Worm (Caenorhabditis elegans) whole organism, midembryonic: ENCODE measurements around the gene K01G5.8.

Source experiments
- T22C8.4 ChIP-seq: fragments of 200-800 bp; sonication (Bioruptor generic); IDR thresholded peaks from 2 replicates; pipeline ENCODE4 v1.3.6; 2022; ENCODE audit warnings: missing genetic modification characterization, missing compliant biosample characterization
- cog-1 ChIP-seq: sonication (generic microtip); optimal IDR thresholded peaks from 2 replicates; lab custom pipeline; 2016; ENCODE audit warnings: missing genetic modification characterization, missing compliant biosample characterization
- flt-1 ChIP-seq: fragments of 200-800 bp; sonication (Bioruptor generic); IDR thresholded peaks from 2 replicates; pipeline ENCODE4 v1.3.6; 2022; ENCODE audit warnings: missing genetic modification characterization, missing compliant biosample characterization
- klf-2 ChIP-seq: fragments of 200-800 bp; sonication (Bioruptor generic); conservative IDR thresholded peaks from 2 replicates; pipeline ENCODE4 v1.3.6; 2022; ENCODE audit warnings: missing genetic modification reagents, missing genetic modification characterization, missing compliant biosample characterization
- med-1 ChIP-seq: sonication (generic microtip); optimal IDR thresholded peaks from 2 replicates; lab custom pipeline; 2017; ENCODE audit warnings: missing genetic modification characterization, mild to moderate bottlenecking, missing compliant biosample characterization, antibody characterized with exemption, missing genetic modification reagents; ENCODE audit not compliant: insufficient read depth
- ref-1 ChIP-seq: fragments of 200-800 bp; sonication (Bioruptor generic); conservative IDR thresholded peaks from 2 replicates; pipeline ENCODE4 v1.3.6; 2022; ENCODE audit warnings: missing genetic modification reagents, missing genetic modification characterization, missing compliant biosample characterization
- tab-1 ChIP-seq: fragments of 200-800 bp; sonication (Bioruptor generic); IDR thresholded peaks from 2 replicates; pipeline ENCODE4 v1.3.6; 2022; ENCODE audit warnings: missing genetic modification characterization, missing compliant biosample characterization
- ztf-23 ChIP-seq: fragments of 200-800 bp; sonication (Bioruptor generic); IDR thresholded peaks from 2 replicates; pipeline ENCODE4 v1.3.6; 2022; ENCODE audit warnings: missing genetic modification reagents, missing genetic modification characterization, missing compliant biosample characterization
- ztf-29 ChIP-seq: fragments of 200-800 bp; sonication (Bioruptor generic); IDR thresholded peaks from 2 replicates; pipeline ENCODE4 v1.3.6; 2022; ENCODE audit warnings: missing genetic modification reagents, missing genetic modification characterization, missing compliant biosample characterization

K01G5.8 gene

DNA sequence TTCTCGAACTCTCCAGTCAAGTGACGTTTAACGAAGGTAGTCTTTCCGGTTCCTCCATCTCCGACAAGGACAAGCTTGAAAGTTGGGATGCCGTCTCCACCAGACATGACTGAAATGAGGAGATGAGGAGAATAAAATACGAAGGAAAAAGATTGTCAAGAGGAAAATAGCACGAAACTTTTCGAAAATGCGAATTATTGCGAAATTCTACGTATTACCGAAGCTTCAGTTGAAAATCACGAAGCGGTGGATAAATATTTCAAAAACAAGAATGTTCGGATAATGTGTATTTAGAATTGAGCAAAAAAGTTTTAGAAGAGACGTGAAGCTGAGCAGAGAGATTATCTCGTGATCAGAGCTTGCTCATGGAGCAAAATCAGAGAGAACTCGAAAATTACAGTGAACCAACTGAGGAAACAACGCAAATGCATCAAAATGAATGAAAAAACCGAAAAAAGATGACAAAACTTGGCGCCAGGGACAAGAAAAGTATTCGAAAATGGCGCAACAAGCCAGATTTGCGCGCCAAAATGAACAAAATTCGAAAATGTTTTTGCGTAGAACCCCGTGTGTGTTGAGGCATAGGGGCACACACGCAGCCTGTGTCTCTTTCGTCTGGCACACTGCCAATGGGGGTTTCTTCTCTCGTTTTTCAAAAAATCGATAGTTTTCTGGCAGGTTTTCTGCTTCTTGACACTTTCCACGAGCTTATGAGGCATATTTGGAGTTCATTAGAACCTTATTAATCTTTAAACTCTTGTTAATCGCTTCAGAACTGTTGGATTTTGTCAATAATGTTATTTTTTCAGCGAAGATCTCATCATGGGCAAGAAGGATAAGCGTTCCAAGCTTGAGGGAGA is 7.3 kb upstream of the K01G5.8 start, which contains the start of the genes ran-1 and dkc-1:
TSS of gene ran-1 (minus strand) at position 109 of the 860 bp plus-strand sequence.
TSS of gene dkc-1 (plus strand) at position 810 of the 860 bp plus-strand sequence.
- no peak for TF ChIP-seq med-1 (GFP tag; lab: Kevin White, UChicago)
- peak; percentile 100 for TF ChIP-seq ztf-23 (GFP tag; lab: Robert Waterston, UW)
- no peak for TF ChIP-seq flt-1 (GFP tag; lab: Robert Waterston, UW)
- no peak for TF ChIP-seq ref-1 (GFP tag; lab: Robert Waterston, UW)
- TF ChIP-seq ztf-29 (GFP tag; lab: Robert Waterston, UW): no peak
- peak; percentile 50 for TF ChIP-seq cog-1 (tag; lab: Kevin White, UChicago)
- TF ChIP-seq klf-2 (GFP tag; lab: Robert Waterston, UW): no peak
- no peak for TF ChIP-seq tab-1
- peak; percentile 72 for TF ChIP-seq T22C8.4

DNA sequence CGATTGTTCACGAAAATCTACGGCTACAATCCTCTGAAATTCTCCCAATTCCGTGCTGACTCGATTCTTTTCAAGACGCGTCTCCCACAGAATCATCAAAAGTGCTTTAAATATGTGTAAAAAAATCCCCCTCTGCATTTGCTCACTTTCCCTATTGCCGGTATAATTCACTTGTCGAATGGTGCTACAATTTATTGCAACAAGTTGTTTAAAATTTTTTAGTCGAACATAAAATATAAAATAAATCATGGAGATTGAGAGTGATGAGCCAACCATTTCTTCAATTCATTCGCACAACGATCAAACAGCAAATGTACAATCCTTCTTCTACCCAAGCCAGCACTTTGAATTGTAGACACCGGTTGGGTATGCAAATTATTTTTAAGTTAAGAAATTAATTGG is 5.8 kb upstream of the K01G5.8 start:
- TF ChIP-seq ztf-29 (GFP tag; lab: Robert Waterston, UW): no peak

DNA sequence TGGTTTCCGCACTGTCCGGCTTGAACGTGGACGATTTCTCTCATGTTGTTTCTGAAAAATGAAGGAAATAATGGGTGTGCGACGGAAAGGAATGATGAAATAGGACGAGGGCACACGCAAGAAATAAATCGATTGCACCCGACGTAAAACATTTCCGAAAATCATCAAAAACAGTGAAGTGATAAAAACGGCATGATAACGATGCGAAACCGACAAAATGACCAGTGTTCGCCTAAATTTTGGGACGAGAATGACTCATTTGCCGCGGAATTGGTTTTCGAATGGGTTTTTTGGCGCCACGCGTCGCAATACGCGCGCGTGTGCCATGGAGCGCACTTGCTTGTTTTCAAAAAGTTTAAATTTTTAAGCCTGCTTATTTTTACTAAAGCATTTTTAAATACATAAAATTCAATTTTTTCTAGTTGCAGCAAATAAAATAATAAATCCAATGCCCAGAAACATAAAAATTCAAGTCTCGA is 1.8 kb upstream of the K01G5.8 start, which contains the start of the genes tbb-1 and rib-2:
TSS of gene tbb-1 (minus strand) at position 51 of the 479 bp plus-strand sequence.
TSS of gene rib-2 (plus strand) at position 429 of the 479 bp plus-strand sequence.
- TF ChIP-seq ztf-23 (GFP tag; lab: Robert Waterston, UW) (peak; percentile 97), klf-2 (GFP tag; lab: Robert Waterston, UW) (no peak)

DNA sequence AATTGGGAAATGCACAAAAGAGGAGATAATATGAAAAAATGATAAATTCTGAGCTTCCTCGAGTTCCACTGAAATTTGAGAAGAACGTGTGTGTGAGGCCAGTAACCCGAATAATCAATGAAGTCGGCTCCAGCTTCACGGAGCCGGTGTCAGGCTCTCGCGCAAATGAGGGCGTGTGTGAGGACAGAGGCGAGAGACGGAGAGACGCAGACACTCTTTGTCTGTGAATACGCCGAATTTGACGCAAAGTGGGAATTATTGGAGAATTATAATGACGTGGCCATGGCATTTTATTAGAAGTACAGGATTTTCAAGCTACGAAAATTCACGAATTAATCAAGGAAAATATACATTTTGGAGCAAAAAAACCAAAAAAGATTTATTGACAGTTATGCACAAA is 670 bp downstream of the K01G5.8 start:
- TF ChIP-seq ztf-23 (GFP tag; lab: Robert Waterston, UW) (peak; percentile 83), flt-1 (GFP tag; lab: Robert Waterston, UW) (0 out of 2 replicates have a peak, but pooled peaks have one; percentile 51), ztf-29 (GFP tag; lab: Robert Waterston, UW) (no peak), klf-2 (GFP tag; lab: Robert Waterston, UW) (no peak), tab-1 (no peak), med-1 (GFP tag; lab: Kevin White, UChicago) (no peak)

DNA sequence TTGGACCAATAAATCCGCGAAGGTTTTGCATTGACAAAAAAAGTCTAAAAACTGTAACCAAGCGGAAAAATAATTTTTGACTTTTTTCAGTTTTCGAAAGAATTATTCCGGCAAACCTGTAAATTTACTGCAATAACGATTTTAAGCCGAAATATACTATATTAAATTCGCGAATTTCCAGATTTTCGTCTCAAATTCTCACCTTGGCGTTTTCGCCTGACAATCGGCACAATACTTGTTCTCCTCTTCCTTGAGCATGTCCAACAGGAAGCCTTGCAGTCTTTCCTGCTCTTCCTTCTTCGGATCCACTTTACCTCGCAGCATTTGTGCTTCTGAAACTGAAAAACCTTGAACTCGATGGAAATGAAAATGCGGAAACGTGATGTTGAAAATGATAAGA is 1.1 kb downstream of the K01G5.8 start, which contains the start of gene smap-1:
TSS of gene smap-1 (minus strand) at position 338 of the 400 bp plus-strand sequence.
- TF ChIP-seq ztf-29 (GFP tag; lab: Robert Waterston, UW) (no peak), T22C8.4 (no peak), cog-1 (tag; lab: Kevin White, UChicago) (no peak), flt-1 (GFP tag; lab: Robert Waterston, UW) (no peak)

DNA sequence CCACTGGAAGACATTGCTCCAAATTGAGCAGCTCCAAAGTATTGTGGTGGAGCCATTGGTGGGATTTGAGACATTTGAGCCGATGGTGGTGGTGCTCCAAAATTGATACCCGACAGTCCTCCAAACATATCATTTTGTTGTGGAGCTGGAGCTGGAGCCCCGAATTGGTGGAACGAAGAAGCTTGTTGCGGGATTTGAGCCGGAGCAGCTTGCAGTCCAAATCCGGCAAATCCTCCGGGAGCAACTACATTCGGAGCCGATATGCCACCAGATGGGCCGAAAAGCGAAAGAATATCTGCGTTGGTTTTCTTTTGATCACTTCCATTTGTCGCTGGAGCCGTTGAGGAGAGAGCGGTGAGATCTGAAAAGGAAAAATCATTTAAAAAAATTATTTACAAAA is 2.5 kb downstream of the K01G5.8 start:
- TF ChIP-seq tab-1 (no peak), ref-1 (GFP tag; lab: Robert Waterston, UW) (no peak), cog-1 (tag; lab: Kevin White, UChicago) (no peak), klf-2 (GFP tag; lab: Robert Waterston, UW) (no peak), ztf-29 (GFP tag; lab: Robert Waterston, UW) (no peak), ztf-23 (GFP tag; lab: Robert Waterston, UW) (no peak), med-1 (GFP tag; lab: Kevin White, UChicago) (no peak), T22C8.4 (no peak), flt-1 (GFP tag; lab: Robert Waterston, UW) (no peak)

DNA sequence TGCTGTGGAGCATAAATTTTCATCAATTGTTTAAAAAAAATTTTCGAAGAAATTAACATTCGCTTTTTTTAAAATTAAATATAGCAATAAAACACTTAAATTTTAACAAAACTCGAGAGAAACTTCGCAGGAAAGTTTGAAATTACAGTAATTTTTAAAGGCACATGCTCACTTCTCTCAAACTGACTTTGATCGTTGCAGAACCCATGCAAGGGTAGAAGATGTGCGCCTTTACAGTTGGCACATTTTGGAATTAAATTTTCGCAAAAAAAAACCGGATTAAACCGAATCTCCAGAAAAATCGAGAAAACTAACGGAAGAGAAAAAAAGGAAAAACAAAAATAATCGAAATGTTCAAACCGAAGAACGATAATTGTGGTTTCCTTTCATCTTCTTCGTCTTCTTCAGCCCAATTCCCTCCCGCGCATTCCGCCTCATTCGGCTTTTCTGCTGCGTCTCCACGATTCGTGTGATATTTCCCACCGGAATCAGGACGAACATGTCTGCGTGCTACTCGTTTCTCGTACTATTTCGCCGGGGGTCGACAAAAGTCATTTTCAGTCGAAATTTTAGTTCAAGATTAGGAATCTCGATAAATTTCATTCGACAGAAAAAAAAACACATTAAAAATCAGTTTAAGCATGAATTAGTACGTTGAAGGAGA is 4.1 kb downstream of the K01G5.8 start:
- no peak for TF ChIP-seq tab-1
- TF ChIP-seq ztf-23 (GFP tag; lab: Robert Waterston, UW): no peak
- no peak for TF ChIP-seq ztf-29 (GFP tag; lab: Robert Waterston, UW)
- TF ChIP-seq klf-2 (GFP tag; lab: Robert Waterston, UW): no peak
- TF ChIP-seq flt-1 (GFP tag; lab: Robert Waterston, UW): no peak

DNA sequence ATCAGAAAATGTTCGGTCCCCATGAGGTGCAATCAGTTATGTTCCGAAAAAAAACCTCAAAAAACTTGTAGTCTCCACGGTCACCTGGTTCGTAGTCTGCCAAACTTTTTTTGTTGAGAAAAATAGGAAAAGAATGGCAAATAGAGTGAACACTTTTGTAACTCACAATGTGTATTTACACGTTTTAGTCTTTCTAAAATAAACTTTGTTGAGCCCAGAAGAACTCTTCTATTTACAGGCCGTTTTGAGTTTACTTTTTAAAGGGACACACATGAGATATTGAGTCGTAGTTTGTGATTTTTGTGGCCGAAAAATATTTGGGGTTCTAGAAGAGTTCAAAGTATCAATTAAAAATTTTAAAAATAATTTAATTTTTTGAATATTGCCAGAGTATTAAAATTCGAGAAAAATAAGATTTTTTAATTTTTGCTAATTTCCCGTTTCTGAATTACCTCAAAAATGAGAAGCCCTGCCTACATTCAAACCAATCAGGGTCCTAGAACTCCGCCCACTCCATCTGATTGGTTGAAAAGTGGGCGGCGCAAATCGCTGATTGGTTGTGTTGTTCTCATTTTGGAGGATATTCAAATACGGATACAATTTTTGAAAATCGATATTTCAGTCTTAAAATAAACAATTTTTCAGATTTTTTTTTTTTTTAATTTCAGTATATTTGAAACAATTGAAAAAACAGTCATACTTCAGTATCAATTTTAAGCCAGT is 5.9 kb downstream of the K01G5.8 start:
- TF ChIP-seq ztf-29 (GFP tag; lab: Robert Waterston, UW): no peak

DNA sequence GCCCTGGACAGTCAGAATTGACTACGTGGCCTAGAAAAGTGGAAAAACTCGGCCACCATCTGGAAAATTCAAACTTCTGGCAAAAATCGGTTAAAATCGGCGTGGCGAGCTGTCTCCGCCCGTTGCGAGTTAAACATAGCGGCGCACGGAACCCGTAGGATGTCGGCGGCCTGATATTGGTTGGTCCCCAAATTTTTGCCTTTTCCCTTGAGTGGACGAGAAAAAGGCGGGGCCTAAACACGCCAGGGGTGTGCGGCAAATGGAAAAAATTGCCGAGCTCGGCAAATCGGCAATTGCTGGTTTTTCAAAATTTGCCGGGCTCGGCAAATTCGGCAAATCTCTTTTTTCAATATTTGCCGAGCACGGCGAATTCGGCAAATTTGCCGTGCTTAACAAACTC is 7.3 kb downstream of the K01G5.8 start:
- TF ChIP-seq flt-1 (GFP tag; lab: Robert Waterston, UW) (no peak), ztf-29 (GFP tag; lab: Robert Waterston, UW) (no peak), T22C8.4 (no peak), ref-1 (GFP tag; lab: Robert Waterston, UW) (no peak), med-1 (GFP tag; lab: Kevin White, UChicago) (no peak), cog-1 (tag; lab: Kevin White, UChicago) (no peak), ztf-23 (GFP tag; lab: Robert Waterston, UW) (no peak), klf-2 (GFP tag; lab: Robert Waterston, UW) (no peak), tab-1 (no peak)
